Worm (Caenorhabditis elegans) whole organism, late embryonic: ENCODE data around the gene K10C2.8.

Experiments used
- K09A11.1 ChIP-seq: sonication (generic microtip); optimal IDR thresholded peaks from 2 replicates; lab custom pipeline; 2017; ENCODE audit warnings: antibody characterized with exemption, mild to moderate bottlenecking, missing genetic modification characterization, missing compliant biosample characterization; ENCODE audit not compliant: insufficient read depth
- ceh-18 ChIP-seq: sonication (generic microtip); optimal IDR thresholded peaks from 2 replicates; lab custom pipeline; 2016; ENCODE audit warnings: missing genetic modification characterization, missing compliant biosample characterization
- nhr-11 ChIP-seq: fragments of 150-350 bp; optimal IDR thresholded peaks from 2 replicates; lab custom pipeline; 2014; ENCODE audit warnings: missing biosample characterization, missing genetic modification characterization
- pha-4 ChIP-seq: fragments of 150-350 bp; optimal IDR thresholded peaks from 2 replicates; lab custom pipeline; 2018; ENCODE audit warnings: missing biosample characterization, missing genetic modification reagents, missing genetic modification characterization
- pqm-1 ChIP-seq: sonication (generic microtip); optimal IDR thresholded peaks from 2 replicates; lab custom pipeline; 2016; ENCODE audit warnings: missing genetic modification characterization, missing compliant biosample characterization
- unc-86 ChIP-seq: sonication (generic microtip); optimal IDR thresholded peaks from 2 replicates; lab custom pipeline; 2016; ENCODE audit warnings: missing genetic modification characterization, missing compliant biosample characterization

DNA sequence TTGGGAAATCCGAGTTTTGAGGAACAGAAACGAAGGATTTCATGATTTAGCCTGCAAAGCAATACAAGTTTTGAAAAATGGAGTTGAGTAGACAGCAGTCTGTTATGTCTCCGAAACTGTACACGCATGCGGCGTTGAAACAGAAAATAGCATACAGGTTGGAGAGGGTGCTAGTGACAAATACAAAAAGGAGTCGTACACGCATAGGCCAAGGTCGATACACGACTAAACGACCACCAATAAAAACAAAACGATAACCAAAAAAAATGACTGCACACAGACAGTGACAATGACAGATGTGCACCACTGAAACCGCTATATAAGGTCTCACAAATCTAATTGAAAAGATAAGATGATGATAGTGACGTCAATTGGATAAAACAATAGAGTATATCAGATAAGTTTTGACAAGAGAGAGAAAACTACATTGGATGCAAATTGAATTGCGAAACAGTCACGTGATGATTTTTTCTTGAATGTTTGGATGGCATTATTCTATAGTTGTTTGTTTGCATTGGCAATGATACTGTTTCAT is 11.5 kb upstream of the K10C2.8 start, which contains the start of gene fah-1:
- TF ChIP-seq nhr-11 (no peak), pqm-1 (tag; lab: Kevin White, UChicago) (no peak), ceh-18 (tag; lab: Kevin White, UChicago) (no peak), K09A11.1 (tag; lab: Kevin White, UChicago) (no peak), unc-86 (tag; lab: Kevin White, UChicago) (no peak), pha-4 (tag; lab: Kevin White, UChicago) (no peak)
